Worm (Caenorhabditis elegans) whole organism, L4 larva: ENCODE results near the gene Y49F6B.2.

Source experiments
- D1046.2 ChIP-seq: fragments of 200-800 bp; sonication (Bioruptor generic); IDR thresholded peaks from 2 replicates; pipeline ENCODE4 v1.3.6; 2022; ENCODE audit warnings: missing genetic modification characterization, missing compliant biosample characterization
- F37D6.2 ChIP-seq: sonication (generic microtip); optimal IDR thresholded peaks from 2 replicates; lab custom pipeline; 2016; ENCODE audit warnings: mild to moderate bottlenecking, missing genetic modification characterization, missing compliant biosample characterization
- F44E2.7 ChIP-seq: fragments of 200-800 bp; sonication (Bioruptor generic); IDR thresholded peaks from 2 replicates; pipeline ENCODE4 v2.1.2; 2022; ENCODE audit warnings: missing genetic modification characterization, missing compliant biosample characterization
- F49E8.2 ChIP-seq: sonication (generic microtip); optimal IDR thresholded peaks from 2 replicates; lab custom pipeline; 2016; ENCODE audit warnings: missing compliant biosample characterization, mild to moderate bottlenecking, missing genetic modification characterization, borderline replicate concordance
- R02D3.7 ChIP-seq: fragments of 150-350 bp; sonication (generic microtip); optimal IDR thresholded peaks from 3 replicates; lab custom pipeline; 2014; ENCODE audit warnings: missing biosample characterization, missing genetic modification characterization
- T20F7.1 ChIP-seq: fragments of 200-800 bp; sonication (Bioruptor generic); optimal IDR thresholded peaks from 2 replicates; lab custom pipeline; 2018; ENCODE audit warnings: mild to moderate bottlenecking, missing genetic modification characterization, missing compliant biosample characterization
- Y75B8A.6 ChIP-seq: fragments of 200-800 bp; sonication (Bioruptor generic); IDR thresholded peaks from 2 replicates; pipeline ENCODE4 v1.3.6; 2022; ENCODE audit warnings: missing genetic modification reagents, missing genetic modification characterization, missing compliant biosample characterization
- ZK337.2 ChIP-seq: fragments of 200-800 bp; sonication (Bioruptor generic); IDR thresholded peaks from 2 replicates; pipeline ENCODE4 v1.3.6; 2022; ENCODE audit warnings: missing genetic modification reagents, missing genetic modification characterization, missing compliant biosample characterization
- aha-1 ChIP-seq: fragments of 150-350 bp; peaks from one replicate; lab custom pipeline; 2014; ENCODE audit warnings: missing biosample characterization, missing genetic modification characterization
- arid-1 ChIP-seq: fragments of 200-800 bp; sonication (Bioruptor generic); conservative IDR thresholded peaks from 2 replicates; pipeline ENCODE4 v1.3.6; 2022; ENCODE audit warnings: missing genetic modification reagents, missing genetic modification characterization, missing compliant biosample characterization
- ceh-20 ChIP-seq: fragments of 200-800 bp; sonication (Bioruptor generic); IDR thresholded peaks from 2 replicates; pipeline ENCODE4 v1.3.6; 2022; ENCODE audit warnings: missing genetic modification reagents, missing genetic modification characterization, missing compliant biosample characterization
- daf-19 ChIP-seq: fragments of 200-800 bp; sonication (Bioruptor generic); conservative IDR thresholded peaks from 2 replicates; pipeline ENCODE4 v1.3.6; 2022; ENCODE audit warnings: missing genetic modification characterization, missing compliant biosample characterization
- daf-8 ChIP-seq: fragments of 200-800 bp; sonication (Bioruptor generic); IDR thresholded peaks from 2 replicates; pipeline ENCODE4 v1.3.6; 2022; ENCODE audit warnings: missing genetic modification characterization, missing compliant biosample characterization
- dmd-9 ChIP-seq: fragments of 200-800 bp; sonication (Bioruptor generic); IDR thresholded peaks from 2 replicates; pipeline ENCODE4 v1.3.6; 2022; ENCODE audit warnings: missing genetic modification reagents, missing genetic modification characterization, missing compliant biosample characterization
- fkh-10 ChIP-seq: fragments of 150-350 bp; optimal IDR thresholded peaks from 2 replicates; lab custom pipeline; 2014; ENCODE audit warnings: missing biosample characterization, missing genetic modification reagents, missing genetic modification characterization
- gei-8 ChIP-seq: fragments of 200-800 bp; sonication (Bioruptor generic); optimal IDR thresholded peaks from 2 replicates; lab custom pipeline; 2018; ENCODE audit warnings: mild to moderate bottlenecking, missing genetic modification characterization, missing compliant biosample characterization
- hif-1 ChIP-seq, 2 experiments: sonication (generic microtip); optimal IDR thresholded peaks; 2 replicates each; lab custom pipeline; 2016 to 2017; ENCODE audit warnings: missing compliant biosample characterization in 2 of 2, missing genetic modification characterization in 2 of 2, missing genetic modification reagents in 2 of 2, missing genotype in 2 of 2, mild to moderate bottlenecking in 1 of 2
- hlh-30 ChIP-seq: sonication (generic microtip); optimal IDR thresholded peaks from 2 replicates; lab custom pipeline; 2017; ENCODE audit warnings: antibody characterized with exemption, mild to moderate bottlenecking, missing genetic modification characterization, missing compliant biosample characterization; ENCODE audit not compliant: insufficient read depth
- lin-13 ChIP-seq: fragments of 150-350 bp; optimal IDR thresholded peaks from 2 replicates; lab custom pipeline; 2014; ENCODE audit warnings: missing biosample characterization, missing genetic modification reagents, missing genetic modification characterization
- lin-15B ChIP-seq: fragments of 150-350 bp; sonication (generic microtip); optimal IDR thresholded peaks from 3 replicates; lab custom pipeline; 2014; ENCODE audit warnings: missing biosample characterization, missing genetic modification characterization
- lin-38 ChIP-seq: fragments of 200-800 bp; sonication (Bioruptor generic); IDR thresholded peaks from 2 replicates; pipeline ENCODE4 v1.3.6; 2022; ENCODE audit warnings: missing genetic modification reagents, missing genetic modification characterization, missing compliant biosample characterization
- lir-3 ChIP-seq: sonication (generic microtip); optimal IDR thresholded peaks from 2 replicates; lab custom pipeline; 2016; ENCODE audit warnings: mild to moderate bottlenecking, missing genetic modification characterization, missing compliant biosample characterization
- madf-5 ChIP-seq, 2 experiments: fragments of 200-800 bp; sonication (Bioruptor generic); IDR thresholded peaks; 2 replicates each; pipeline ENCODE4 v1.3.6; 2022; ENCODE audit warnings: missing compliant biosample characterization in 2 of 2, missing genetic modification characterization in 2 of 2
- madf-9 ChIP-seq: fragments of 200-800 bp; sonication (Bioruptor generic); conservative IDR thresholded peaks from 2 replicates; pipeline ENCODE4 v1.3.6; 2022; ENCODE audit warnings: missing genetic modification reagents, missing genetic modification characterization, missing compliant biosample characterization
- mdl-1 ChIP-seq, 2 experiments: fragments of 150-350 bp in 1 of 2; sonication (generic microtip) in 1 of 2; optimal IDR thresholded peaks; 2 replicates each; lab custom pipeline; 2014 to 2017; ENCODE audit warnings: missing biosample characterization in 2 of 2, missing genetic modification characterization in 2 of 2
- mxl-3 ChIP-seq: fragments of 200-800 bp; sonication (Bioruptor generic); optimal IDR thresholded peaks from 2 replicates; lab custom pipeline; 2018; ENCODE audit warnings: mild to moderate bottlenecking, missing genetic modification characterization, missing compliant biosample characterization
- nhr-111 ChIP-seq: fragments of 200-800 bp; sonication (Bioruptor generic); optimal IDR thresholded peaks from 2 replicates; lab custom pipeline; 2018; ENCODE audit warnings: mild to moderate bottlenecking, missing genetic modification characterization, missing compliant biosample characterization
- nhr-25 ChIP-seq: sonication (generic microtip); optimal IDR thresholded peaks from 2 replicates; lab custom pipeline; 2017; ENCODE audit warnings: missing genetic modification characterization, mild to moderate bottlenecking, missing compliant biosample characterization, antibody characterized with exemption, moderate library complexity, borderline replicate concordance; ENCODE audit not compliant: insufficient read depth
- skn-1 ChIP-seq: fragments of 150-350 bp; optimal IDR thresholded peaks from 2 replicates; lab custom pipeline; 2014; ENCODE audit warnings: missing biosample characterization, missing genetic modification characterization
- unc-130 ChIP-seq: sonication (generic microtip); optimal IDR thresholded peaks from 2 replicates; lab custom pipeline; 2016; ENCODE audit warnings: missing genetic modification reagents, missing genetic modification characterization, missing compliant biosample characterization
- unc-62 ChIP-seq, 3 experiments: fragments of 150-350 bp in 1 of 3; sonication (generic microtip); optimal IDR thresholded peaks in 2 of 3; peaks in 1 of 3; 1 replicate in 1 of 3; 2 replicates in 2 of 3; lab custom pipeline; 2014 to 2017; ENCODE audit warnings: missing biosample characterization in 3 of 3, missing genetic modification characterization in 3 of 3, missing genetic modification reagents in 3 of 3, missing genotype in 1 of 3
- zfp-3 ChIP-seq: fragments of 200-800 bp; sonication (Bioruptor generic); conservative IDR thresholded peaks from 2 replicates; pipeline ENCODE4 v1.3.6; 2022; ENCODE audit warnings: missing genetic modification reagents, missing genetic modification characterization, missing compliant biosample characterization
- zip-11 ChIP-seq: fragments of 200-800 bp; sonication (Bioruptor generic); IDR thresholded peaks from 2 replicates; pipeline ENCODE4 v1.3.6; 2022; ENCODE audit warnings: missing genetic modification characterization, missing compliant biosample characterization
- zip-2 ChIP-seq: fragments of 150-350 bp; optimal IDR thresholded peaks from 2 replicates; lab custom pipeline; 2014; ENCODE audit warnings: missing biosample characterization, missing genetic modification characterization
- ztf-7 ChIP-seq: fragments of 150-350 bp; optimal IDR thresholded peaks from 2 replicates; lab custom pipeline; 2014; ENCODE audit warnings: missing biosample characterization, missing genetic modification characterization

Gene Y49F6B.2

DNA sequence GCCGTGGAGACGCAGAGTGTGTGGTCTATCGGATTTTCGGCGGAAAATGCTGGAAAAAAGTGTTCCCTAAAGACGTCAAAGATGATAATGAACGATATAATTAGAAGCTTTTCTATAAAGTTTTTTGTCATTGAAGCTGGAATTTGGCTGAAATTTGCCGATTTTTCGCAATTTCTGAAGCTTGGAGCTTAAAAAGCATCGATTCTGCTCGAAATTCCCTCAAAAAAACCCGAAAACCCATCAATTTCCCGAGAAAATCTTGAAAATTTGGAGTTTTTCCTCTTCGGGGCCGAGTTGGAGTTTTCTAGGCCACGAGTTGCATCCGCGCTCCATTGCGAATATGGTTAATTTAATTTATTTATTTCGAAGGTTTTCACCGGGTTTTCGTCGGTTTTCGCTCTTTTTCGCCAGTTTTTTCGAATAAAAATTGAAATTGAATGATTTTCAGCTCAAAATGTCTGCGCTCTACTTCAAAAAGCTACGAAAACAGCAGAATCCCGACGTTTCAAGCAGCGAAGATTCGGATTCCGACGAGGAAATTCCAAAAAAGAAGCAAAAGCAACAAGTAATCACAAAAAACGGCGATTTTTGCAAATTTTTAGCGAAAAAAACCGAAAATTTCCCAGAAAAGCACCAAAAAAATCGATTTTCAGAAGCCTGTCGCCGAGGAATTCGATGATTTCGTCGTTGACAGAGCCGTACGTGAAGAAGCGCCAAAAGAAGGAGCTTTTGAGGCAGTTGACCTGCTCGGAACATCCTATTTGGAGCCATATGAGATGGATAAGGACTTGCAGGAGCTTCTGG lies at the start of gene Y49F6B.2, which contains the start of gene col-71 (continued):
- TF ChIP-seq fkh-10 (GFP tag; lab: Kevin White, UChicago) (peak; percentile 66), lin-13 (GFP tag; lab: Kevin White, UChicago) (peak; percentile 70), daf-8 (GFP tag; lab: Robert Waterston, UW) (no peak), dmd-9 (GFP tag; lab: Robert Waterston, UW) (peak; percentile 64; the same call in 1 of the 2 replicates), F44E2.7 (GFP tag; lab: Robert Waterston, UW) (no peak)
- TF ChIP-seq, all 104 proteins: peak for 35

- TF ChIP-seq nhr-111, result no peak
Observed at ce11 chrII:3453521-3453920, 49.2 kb upstream of the Y49F6B.2 start, which contains the start of gene C16C8.11. C16C8.11 (plus strand) TSS chrII:3453708.

ce11 chrII:3458209-3458608 lies 44.6 kb upstream of the Y49F6B.2 start, which contains the start of the genes C16C8.26 and C16C8.19:
C16C8.26 (minus strand) TSS chrII:3458309.
C16C8.19 (plus strand) TSS chrII:3458487.
- TF ChIP-seq unc-62 (GFP tag; optimal IDR thresholded peaks at IDR 0.05 in 1 of 2; lab: Kevin White, UChicago), result no peak
- TF ChIP-seq unc-62 (tag; optimal IDR thresholded peaks at IDR 0.05; lab: Kevin White, UChicago), result no peak
- TF ChIP-seq T20F7.1 (GFP tag; lab: Kevin White, UChicago), result no peak
- TF ChIP-seq zip-11 (GFP tag; lab: Robert Waterston, UW), result no peak
- no peak for TF ChIP-seq madf-9 (GFP tag; lab: Robert Waterston, UW)
- no peak for TF ChIP-seq hlh-30
- no peak for TF ChIP-seq R02D3.7
- TF ChIP-seq ceh-20 (GFP tag; lab: Robert Waterston, UW), result no peak
- no peak for TF ChIP-seq ZK337.2 (GFP tag; lab: Robert Waterston, UW)
- TF ChIP-seq mxl-3 (GFP tag; lab: Kevin White, UChicago), result no peak
- TF ChIP-seq lir-3, result no peak
- TF ChIP-seq hif-1 (tag; optimal IDR thresholded peaks at IDR 0.05; lab: Kevin White, UChicago), result no peak

- TF ChIP-seq zip-2 (no peak), zip-11 (GFP tag; lab: Robert Waterston, UW) (no peak), madf-9 (GFP tag; lab: Robert Waterston, UW) (no peak), Y75B8A.6 (GFP tag; lab: Robert Waterston, UW) (no peak), nhr-25 (tag; lab: Kevin White, UChicago) (no peak)
Observed at ce11 chrII:3459199-3459598, 43.6 kb upstream of the Y49F6B.2 start.

DNA sequence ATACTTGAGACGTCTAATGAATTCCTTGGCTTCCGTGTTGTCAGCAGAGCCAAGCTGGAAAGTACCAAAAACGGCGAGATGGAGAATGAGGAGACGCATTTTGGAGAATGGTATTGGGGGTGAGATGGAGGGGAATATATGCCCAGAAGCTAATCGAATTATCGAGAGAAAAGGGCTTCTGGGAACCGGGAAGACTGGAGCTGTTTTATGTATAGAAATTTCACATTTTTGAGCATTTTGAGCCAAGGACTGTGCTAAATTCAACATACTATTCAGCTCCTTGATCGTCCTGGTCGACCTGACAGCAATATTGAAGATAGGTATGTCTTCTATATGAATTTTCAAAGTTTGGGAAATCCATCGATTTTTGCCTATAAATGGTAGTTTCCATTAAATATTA lies 42.7 kb upstream of the Y49F6B.2 start, which contains the start of gene C16C8.7:
Gene C16C8.7 (minus strand): TSS at position 101 of the 400 bp plus-strand sequence.
- TF ChIP-seq F49E8.2 (tag; lab: Kevin White, UChicago) (no peak), D1046.2 (GFP tag; lab: Robert Waterston, UW) (no peak), F37D6.2 (tag; lab: Kevin White, UChicago) (no peak), aha-1 (tag; lab: Kevin White, UChicago) (no peak), madf-5 (GFP tag; IDR thresholded peaks at IDR 0.05; lab: Robert Waterston, UW) (no peak)

DNA sequence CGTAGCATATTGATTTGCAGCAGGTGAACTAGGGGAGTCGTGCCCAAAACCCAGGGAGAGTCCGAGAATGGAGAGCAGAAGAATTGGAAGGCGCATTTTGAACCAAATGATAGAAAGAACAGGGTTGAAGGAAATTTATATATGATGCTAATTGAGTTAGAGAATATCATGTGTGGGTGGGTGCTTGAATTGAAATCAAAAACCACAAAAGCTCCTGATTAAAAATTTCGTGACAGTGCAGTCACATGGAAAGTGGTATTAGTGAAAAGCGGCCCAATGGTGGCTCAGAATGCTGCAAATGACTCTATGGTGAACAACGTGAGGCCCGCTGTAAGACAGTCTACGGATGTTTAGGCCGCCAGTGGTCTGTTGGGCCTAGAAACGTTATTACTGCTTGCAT lies 41.2 kb upstream of the Y49F6B.2 start, which contains the start of gene C16C8.8:
Gene C16C8.8 (minus strand): TSS at position 101 of the 400 bp plus-strand sequence.
- no peak for TF ChIP-seq lin-15B (tag; lab: Kevin White, UChicago)
- TF ChIP-seq lin-38 (GFP tag; lab: Robert Waterston, UW), result no peak
- no peak for TF ChIP-seq ceh-20 (GFP tag; lab: Robert Waterston, UW)
- no peak for TF ChIP-seq gei-8 (GFP tag; lab: Kevin White, UChicago)
- TF ChIP-seq unc-130, result no peak
- TF ChIP-seq skn-1, result no peak
- TF ChIP-seq arid-1 (GFP tag; lab: Robert Waterston, UW), result no peak
- TF ChIP-seq daf-19 (GFP tag; lab: Robert Waterston, UW), result no peak
- TF ChIP-seq lin-13 (GFP tag; lab: Kevin White, UChicago), result no peak
- no peak for TF ChIP-seq lir-3
- TF ChIP-seq ztf-7 (tag; lab: Kevin White, UChicago), result no peak
- TF ChIP-seq zfp-3 (GFP tag; lab: Robert Waterston, UW), result no peak
- no peak for TF ChIP-seq mdl-1 (tag; optimal IDR thresholded peaks at IDR 0.05; lab: Kevin White, UChicago)
- TF ChIP-seq, all 104 proteins: peak for 0
